Worm (Caenorhabditis elegans): ENCODE results near the gene Y7A5A.20.

Gene Y7A5A.20

ce11 chrX:15851013-15851412 is 22.9 kb downstream of the Y7A5A.20 start:
- no peak for TF ChIP-seq ama-1 (optimal IDR thresholded peaks at IDR 0.05)
- TF ChIP-seq B0310.2 (tag; optimal IDR thresholded peaks at IDR 0.05), result no peak
- TF ChIP-seq scrt-1 (GFP tag; IDR thresholded peaks at IDR 0.05), result no peak
- no peak for TF ChIP-seq hmbx-1 (tag; optimal IDR thresholded peaks at IDR 0.05)
- TF ChIP-seq tbx-11 (GFP tag; IDR thresholded peaks at IDR 0.05), result no peak
- TF ChIP-seq ceh-13 (GFP tag; optimal IDR thresholded peaks at IDR 0.05), result no peak
- no peak for TF ChIP-seq aly-1 (tag; optimal IDR thresholded peaks at IDR 0.05)
- no peak for TF ChIP-seq ets-7 (tag; optimal IDR thresholded peaks at IDR 0.05)
- no peak for TF ChIP-seq tra-4 (tag; optimal IDR thresholded peaks at IDR 0.05)
- TF ChIP-seq ceh-36 (tag; optimal IDR thresholded peaks at IDR 0.05), result no peak

ce11 chrX:15856853-15857252 is 28.7 kb downstream of the Y7A5A.20 start, which contains the start of gene F53H4.2:
Gene F53H4.2 (plus strand): TSS chrX:15857153.
- no peak for TF ChIP-seq hmg-4 (GFP tag; optimal IDR thresholded peaks at IDR 0.05)
- no peak for TF ChIP-seq F13C5.2 (tag; optimal IDR thresholded peaks at IDR 0.05)
- no peak for TF ChIP-seq hnd-1 (tag; optimal IDR thresholded peaks at IDR 0.05)
- TF ChIP-seq ceh-36 (tag; optimal IDR thresholded peaks at IDR 0.05), result no peak
- no peak for TF ChIP-seq aly-1 (tag; optimal IDR thresholded peaks at IDR 0.05)
- no peak for TF ChIP-seq ceh-13 (GFP tag; optimal IDR thresholded peaks at IDR 0.05)
- no peak for TF ChIP-seq flt-1 (GFP tag; IDR thresholded peaks at IDR 0.05)
- TF ChIP-seq ets-7 (tag; optimal IDR thresholded peaks at IDR 0.05), result no peak
- no peak for TF ChIP-seq scrt-1 (GFP tag; IDR thresholded peaks at IDR 0.05)
- TF ChIP-seq pes-1 (GFP tag; IDR thresholded peaks at IDR 0.05), result no peak
- TF ChIP-seq tbx-37 (GFP tag; conservative IDR thresholded peaks at IDR 0.05), result no peak
- TF ChIP-seq tra-4 (tag; optimal IDR thresholded peaks at IDR 0.05), result no peak
- no peak for TF ChIP-seq tbx-11 (GFP tag; IDR thresholded peaks at IDR 0.05)
- no peak for TF ChIP-seq hmbx-1 (tag; optimal IDR thresholded peaks at IDR 0.05)

DNA sequence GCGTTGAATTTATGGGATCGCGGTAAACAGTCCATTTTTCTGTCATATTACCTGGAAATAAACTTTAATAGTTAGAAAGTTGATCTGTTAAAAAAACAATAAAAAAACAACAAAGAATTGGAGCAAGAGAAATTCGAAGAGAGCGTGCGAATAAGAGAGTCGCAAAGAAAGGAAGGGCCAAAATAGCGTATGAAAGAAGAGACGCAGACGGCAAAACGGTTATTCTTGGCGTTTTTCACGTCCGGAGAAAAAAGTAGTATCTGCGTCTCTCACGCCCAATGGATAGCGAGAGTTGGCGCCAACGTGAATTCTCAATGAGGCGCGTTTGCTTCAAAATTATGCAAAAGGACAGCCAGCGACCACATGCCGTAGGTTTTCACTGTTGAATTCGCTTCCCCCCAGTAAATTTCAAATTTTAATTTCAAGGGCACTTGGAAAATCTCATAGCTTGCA is 32.4 kb downstream of the Y7A5A.20 start, which contains the start of gene F53H4.6:
Gene F53H4.6 (minus strand): TSS at position 51 of the 453 bp plus-strand sequence.
- TF ChIP-seq tbx-37 (GFP tag; conservative IDR thresholded peaks at IDR 0.05), result no peak
- TF ChIP-seq ama-1 (optimal IDR thresholded peaks at IDR 0.05), result no peak
- no peak for TF ChIP-seq scrt-1 (GFP tag; IDR thresholded peaks at IDR 0.05)
- TF ChIP-seq hmg-4 (GFP tag; optimal IDR thresholded peaks at IDR 0.05), result no peak
- no peak for TF ChIP-seq B0310.2 (tag; optimal IDR thresholded peaks at IDR 0.05)
- no peak for TF ChIP-seq pes-1 (GFP tag; IDR thresholded peaks at IDR 0.05)
- TF ChIP-seq ets-7 (tag; optimal IDR thresholded peaks at IDR 0.05), result no peak
- no peak for TF ChIP-seq aly-1 (tag; optimal IDR thresholded peaks at IDR 0.05)
- no peak for TF ChIP-seq F13C5.2 (tag; optimal IDR thresholded peaks at IDR 0.05)
- no peak for TF ChIP-seq ceh-13 (GFP tag; optimal IDR thresholded peaks at IDR 0.05)
- TF ChIP-seq flt-1 (GFP tag; IDR thresholded peaks at IDR 0.05), result no peak
- TF ChIP-seq ceh-36 (tag; optimal IDR thresholded peaks at IDR 0.05), result no peak
- no peak for TF ChIP-seq sea-1 (GFP tag; conservative IDR thresholded peaks at IDR 0.05)
- no peak for TF ChIP-seq tra-4 (tag; optimal IDR thresholded peaks at IDR 0.05)
- no peak for TF ChIP-seq tbx-11 (GFP tag; IDR thresholded peaks at IDR 0.05)
- TF ChIP-seq hnd-1 (tag; optimal IDR thresholded peaks at IDR 0.05), result no peak
- TF ChIP-seq hmbx-1 (tag; optimal IDR thresholded peaks at IDR 0.05), result no peak

DNA sequence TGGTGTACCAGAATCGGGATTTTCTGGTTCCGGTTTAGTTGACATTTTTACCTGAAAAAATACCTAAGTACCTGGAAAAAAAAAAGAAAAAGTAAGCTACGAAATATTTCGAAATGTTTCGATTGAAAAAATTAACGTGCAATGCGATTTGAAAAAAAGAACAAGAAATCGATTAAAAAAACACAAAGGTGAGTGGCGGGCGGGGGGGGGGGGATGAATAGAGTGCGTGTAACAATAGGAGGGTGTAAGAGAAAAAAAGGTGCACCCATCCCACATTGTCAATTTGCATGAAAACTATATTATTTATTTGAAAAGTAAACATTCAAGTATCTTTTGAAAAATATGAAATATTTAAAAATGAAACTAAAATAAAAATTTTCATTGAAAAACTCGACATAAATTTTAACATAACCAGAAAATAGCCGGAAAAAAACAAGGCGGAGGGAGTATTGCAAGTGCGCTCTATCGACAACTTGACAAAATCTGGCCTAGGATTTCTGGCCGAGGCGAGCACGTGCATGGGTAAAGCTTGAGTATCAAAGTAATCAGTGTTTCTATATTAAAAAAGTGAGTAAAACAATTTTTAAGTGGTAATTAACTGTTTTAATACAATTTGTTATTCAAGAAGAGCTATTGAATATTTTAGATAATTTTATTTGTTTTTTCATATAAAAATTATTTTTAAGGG is 37.9 kb downstream of the Y7A5A.20 start, which contains the start of the genes csb-1 and F53H4.4:
Gene csb-1 (minus strand): TSS at position 51 of the 688 bp plus-strand sequence.
Gene F53H4.4 (plus strand): TSS at position 520 of the 688 bp plus-strand sequence.
- TF ChIP-seq pes-1 (GFP tag; IDR thresholded peaks at IDR 0.05) (no peak), F13C5.2 (tag; optimal IDR thresholded peaks at IDR 0.05) (peak; percentile 34), flt-1 (GFP tag; IDR thresholded peaks at IDR 0.05) (0 out of 2 replicates have a peak, but pooled peaks have one; percentile 12)

DNA sequence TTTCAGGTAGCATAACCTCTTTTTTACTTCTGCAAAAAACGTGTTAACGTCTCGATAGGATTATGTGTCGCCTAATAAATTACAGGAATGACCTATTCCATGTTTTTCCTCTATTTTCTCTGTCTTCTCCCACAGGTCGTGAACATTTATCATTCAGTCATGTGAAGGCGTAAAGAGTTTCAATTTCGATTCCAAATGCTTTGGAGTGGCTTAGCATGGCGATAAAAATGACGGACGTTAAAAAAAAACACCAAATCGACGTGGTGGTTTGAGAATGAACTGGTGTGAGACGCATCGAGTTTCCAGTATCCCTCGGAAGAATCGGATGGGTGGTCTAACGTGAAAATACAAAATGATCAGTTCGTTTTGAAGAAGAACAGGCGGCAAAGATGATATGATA is 41.4 kb downstream of the Y7A5A.20 start:
- TF ChIP-seq ama-1 (optimal IDR thresholded peaks at IDR 0.05) (no peak), F13C5.2 (tag; optimal IDR thresholded peaks at IDR 0.05) (no peak), pes-1 (GFP tag; IDR thresholded peaks at IDR 0.05) (no peak), tra-4 (tag; optimal IDR thresholded peaks at IDR 0.05) (no peak)

ce11 chrX:15876936-15877335 is 48.8 kb downstream of the Y7A5A.20 start:
- TF ChIP-seq sea-1 (GFP tag; conservative IDR thresholded peaks at IDR 0.05) (no peak), scrt-1 (GFP tag; IDR thresholded peaks at IDR 0.05) (no peak), hnd-1 (tag; optimal IDR thresholded peaks at IDR 0.05) (no peak), ceh-13 (GFP tag; optimal IDR thresholded peaks at IDR 0.05) (no peak), pes-1 (GFP tag; IDR thresholded peaks at IDR 0.05) (no peak), F13C5.2 (tag; optimal IDR thresholded peaks at IDR 0.05) (no peak), hmg-4 (GFP tag; optimal IDR thresholded peaks at IDR 0.05) (peak; percentile 77)

- no peak for TF ChIP-seq tbx-11 (GFP tag; IDR thresholded peaks at IDR 0.05)
These were observed 50.6 kb downstream of the Y7A5A.20 start, which contains the start of gene gmeb-2 for ce11 chrX:15878785-15879184. Gene gmeb-2 (plus strand): TSS chrX:15879085.

All from whole organism, early embryonic.